Worm (Caenorhabditis elegans) whole organism, L4 larva: ENCODE data around the gene srz-11.

Experiments used
- D1046.2 ChIP-seq: fragments of 200-800 bp; sonication (Bioruptor generic); IDR thresholded peaks from 2 replicates; pipeline ENCODE4 v1.3.6; 2022; ENCODE audit warnings: missing genetic modification characterization, missing compliant biosample characterization
- F10B5.3 ChIP-seq: sonication (generic microtip); optimal IDR thresholded peaks from 2 replicates; lab custom pipeline; 2016; ENCODE audit warnings: mild to moderate bottlenecking, missing genetic modification characterization, missing compliant biosample characterization
- F26F4.8 ChIP-seq: fragments of 200-800 bp; sonication (Bioruptor generic); conservative IDR thresholded peaks from 2 replicates; pipeline ENCODE4 v1.3.6; 2022; ENCODE audit warnings: missing genetic modification characterization, missing compliant biosample characterization
- F37D6.2 ChIP-seq: sonication (generic microtip); optimal IDR thresholded peaks from 2 replicates; lab custom pipeline; 2016; ENCODE audit warnings: mild to moderate bottlenecking, missing genetic modification characterization, missing compliant biosample characterization
- F49E8.2 ChIP-seq: sonication (generic microtip); optimal IDR thresholded peaks from 2 replicates; lab custom pipeline; 2016; ENCODE audit warnings: missing compliant biosample characterization, mild to moderate bottlenecking, missing genetic modification characterization, borderline replicate concordance
- R02D3.7 ChIP-seq: fragments of 150-350 bp; sonication (generic microtip); optimal IDR thresholded peaks from 3 replicates; lab custom pipeline; 2014; ENCODE audit warnings: missing biosample characterization, missing genetic modification characterization
- T20F7.1 ChIP-seq: fragments of 200-800 bp; sonication (Bioruptor generic); optimal IDR thresholded peaks from 2 replicates; lab custom pipeline; 2018; ENCODE audit warnings: mild to moderate bottlenecking, missing genetic modification characterization, missing compliant biosample characterization
- arid-1 ChIP-seq: fragments of 200-800 bp; sonication (Bioruptor generic); conservative IDR thresholded peaks from 2 replicates; pipeline ENCODE4 v1.3.6; 2022; ENCODE audit warnings: missing genetic modification reagents, missing genetic modification characterization, missing compliant biosample characterization
- ceh-20 ChIP-seq: fragments of 200-800 bp; sonication (Bioruptor generic); IDR thresholded peaks from 2 replicates; pipeline ENCODE4 v1.3.6; 2022; ENCODE audit warnings: missing genetic modification reagents, missing genetic modification characterization, missing compliant biosample characterization
- ceh-44 ChIP-seq: fragments of 200-800 bp; sonication (Bioruptor generic); IDR thresholded peaks from 2 replicates; pipeline ENCODE4 v1.3.6; 2022; ENCODE audit warnings: missing genetic modification reagents, missing genetic modification characterization, missing compliant biosample characterization
- ceh-62 ChIP-seq: sonication (generic microtip); optimal IDR thresholded peaks from 2 replicates; lab custom pipeline; 2017; ENCODE audit warnings: missing biosample characterization, missing genetic modification characterization
- ctbp-1 ChIP-seq: fragments of 200-800 bp; sonication (Bioruptor generic); IDR thresholded peaks from 2 replicates; pipeline ENCODE4 v1.3.6; 2022; ENCODE audit warnings: missing genetic modification reagents, missing genetic modification characterization, missing compliant biosample characterization
- daf-16 ChIP-seq, 3 experiments: sonication (generic microtip); optimal IDR thresholded peaks; 2 replicates each; lab custom pipeline; 2016 to 2017; ENCODE audit warnings: missing genetic modification characterization in 3 of 3, missing genetic modification reagents in 3 of 3, mild to moderate bottlenecking in 2 of 3, missing compliant biosample characterization in 2 of 3, missing biosample characterization in 1 of 3, moderate library complexity in 1 of 3
- dmd-6 ChIP-seq: fragments of 200-800 bp; sonication (Bioruptor generic); IDR thresholded peaks from 2 replicates; pipeline ENCODE4 v1.3.6; 2022; ENCODE audit warnings: missing genetic modification reagents, missing genetic modification characterization, missing compliant biosample characterization
- dpl-1 ChIP-seq: fragments of 150-350 bp; optimal IDR thresholded peaks from 2 replicates; lab custom pipeline; 2014; ENCODE audit warnings: missing biosample characterization, missing genetic modification reagents, missing genetic modification characterization
- duxl-1 ChIP-seq: sonication (generic microtip); optimal IDR thresholded peaks from 2 replicates; lab custom pipeline; 2016; ENCODE audit warnings: mild to moderate bottlenecking, missing genetic modification characterization, moderate library complexity, missing compliant biosample characterization; ENCODE audit not compliant: poor library complexity
- egl-43 ChIP-seq: fragments of 200-800 bp; sonication (Bioruptor generic); IDR thresholded peaks from 2 replicates; pipeline ENCODE4 v1.3.6; 2022; ENCODE audit warnings: missing genetic modification reagents, missing genetic modification characterization, missing compliant biosample characterization
- hif-1 ChIP-seq, 2 experiments: sonication (generic microtip); optimal IDR thresholded peaks; 2 replicates each; lab custom pipeline; 2016 to 2017; ENCODE audit warnings: missing compliant biosample characterization in 2 of 2, missing genetic modification characterization in 2 of 2, missing genetic modification reagents in 2 of 2, missing genotype in 2 of 2, mild to moderate bottlenecking in 1 of 2
- hlh-11 ChIP-seq: fragments of 200-800 bp; sonication (Bioruptor generic); optimal IDR thresholded peaks from 2 replicates; lab custom pipeline; 2018; ENCODE audit warnings: mild to moderate bottlenecking, missing genetic modification characterization, missing compliant biosample characterization
- hlh-30 ChIP-seq: sonication (generic microtip); optimal IDR thresholded peaks from 2 replicates; lab custom pipeline; 2017; ENCODE audit warnings: antibody characterized with exemption, mild to moderate bottlenecking, missing genetic modification characterization, missing compliant biosample characterization; ENCODE audit not compliant: insufficient read depth
- lin-13 ChIP-seq: fragments of 150-350 bp; optimal IDR thresholded peaks from 2 replicates; lab custom pipeline; 2014; ENCODE audit warnings: missing biosample characterization, missing genetic modification reagents, missing genetic modification characterization
- lin-39 ChIP-seq: fragments of 150-350 bp; optimal IDR thresholded peaks from 2 replicates; lab custom pipeline; 2014; ENCODE audit warnings: missing biosample characterization, missing genetic modification reagents, missing genetic modification characterization
- madf-9 ChIP-seq: fragments of 200-800 bp; sonication (Bioruptor generic); conservative IDR thresholded peaks from 2 replicates; pipeline ENCODE4 v1.3.6; 2022; ENCODE audit warnings: missing genetic modification reagents, missing genetic modification characterization, missing compliant biosample characterization
- mdl-1 ChIP-seq, 2 experiments: fragments of 150-350 bp in 1 of 2; sonication (generic microtip) in 1 of 2; optimal IDR thresholded peaks; 2 replicates each; lab custom pipeline; 2014 to 2017; ENCODE audit warnings: missing biosample characterization in 2 of 2, missing genetic modification characterization in 2 of 2
- mdt-29 ChIP-seq: fragments of 200-800 bp; sonication (Bioruptor generic); IDR thresholded peaks from 2 replicates; pipeline ENCODE4 v1.3.6; 2022; ENCODE audit warnings: missing genetic modification reagents, missing genetic modification characterization, missing compliant biosample characterization
- mes-2 ChIP-seq: sonication (generic microtip); optimal IDR thresholded peaks from 2 replicates; lab custom pipeline; 2016; ENCODE audit warnings: missing genotype, mild to moderate bottlenecking, missing genetic modification characterization, missing compliant biosample characterization; ENCODE audit not compliant: poor library complexity, severe bottlenecking
- mxl-3 ChIP-seq: fragments of 200-800 bp; sonication (Bioruptor generic); optimal IDR thresholded peaks from 2 replicates; lab custom pipeline; 2018; ENCODE audit warnings: mild to moderate bottlenecking, missing genetic modification characterization, missing compliant biosample characterization
- nhr-237 ChIP-seq: sonication (generic microtip); optimal IDR thresholded peaks from 2 replicates; lab custom pipeline; 2017; ENCODE audit warnings: missing biosample characterization, missing genetic modification characterization
- nhr-77 ChIP-seq: fragments of 150-350 bp; optimal IDR thresholded peaks from 2 replicates; lab custom pipeline; 2014; ENCODE audit warnings: missing biosample characterization, missing genetic modification characterization
- php-3 ChIP-seq: fragments of 200-800 bp; sonication (Bioruptor generic); IDR thresholded peaks from 2 replicates; pipeline ENCODE4 v1.3.6; 2022; ENCODE audit warnings: missing genetic modification reagents, missing genetic modification characterization, missing compliant biosample characterization
- pqm-1 ChIP-seq: sonication (generic microtip); optimal IDR thresholded peaks from 2 replicates; lab custom pipeline; 2017; ENCODE audit warnings: missing biosample characterization, missing genetic modification characterization
- rbr-2 ChIP-seq: sonication (generic microtip); optimal IDR thresholded peaks from 2 replicates; lab custom pipeline; 2016; ENCODE audit warnings: missing genotype, missing genetic modification characterization, missing compliant biosample characterization
- saeg-2 ChIP-seq: fragments of 200-800 bp; sonication (Bioruptor generic); IDR thresholded peaks from 2 replicates; pipeline ENCODE4 v1.3.6; 2022; ENCODE audit warnings: missing genetic modification reagents, missing genetic modification characterization, missing compliant biosample characterization
- snpc-1.2 ChIP-seq: fragments of 200-800 bp; sonication (Bioruptor generic); IDR thresholded peaks from 2 replicates; pipeline ENCODE4 v1.3.6; 2022; ENCODE audit warnings: missing genetic modification reagents, missing genetic modification characterization, missing compliant biosample characterization
- unc-130 ChIP-seq: sonication (generic microtip); optimal IDR thresholded peaks from 2 replicates; lab custom pipeline; 2016; ENCODE audit warnings: missing genetic modification reagents, missing genetic modification characterization, missing compliant biosample characterization
- unc-39 ChIP-seq: sonication (generic microtip); optimal IDR thresholded peaks from 2 replicates; lab custom pipeline; 2017; ENCODE audit warnings: missing biosample characterization, missing genetic modification characterization
- unc-62 ChIP-seq, 3 experiments: fragments of 150-350 bp in 1 of 3; sonication (generic microtip); optimal IDR thresholded peaks in 2 of 3; peaks in 1 of 3; 1 replicate in 1 of 3; 2 replicates in 2 of 3; lab custom pipeline; 2014 to 2017; ENCODE audit warnings: missing biosample characterization in 3 of 3, missing genetic modification characterization in 3 of 3, missing genetic modification reagents in 3 of 3, missing genotype in 1 of 3
- zip-2 ChIP-seq: fragments of 150-350 bp; optimal IDR thresholded peaks from 2 replicates; lab custom pipeline; 2014; ENCODE audit warnings: missing biosample characterization, missing genetic modification characterization
- ztf-11 ChIP-seq: fragments of 150-350 bp; optimal IDR thresholded peaks from 2 replicates; lab custom pipeline; 2014; ENCODE audit warnings: missing biosample characterization, missing genetic modification characterization

srz-11 gene

DNA sequence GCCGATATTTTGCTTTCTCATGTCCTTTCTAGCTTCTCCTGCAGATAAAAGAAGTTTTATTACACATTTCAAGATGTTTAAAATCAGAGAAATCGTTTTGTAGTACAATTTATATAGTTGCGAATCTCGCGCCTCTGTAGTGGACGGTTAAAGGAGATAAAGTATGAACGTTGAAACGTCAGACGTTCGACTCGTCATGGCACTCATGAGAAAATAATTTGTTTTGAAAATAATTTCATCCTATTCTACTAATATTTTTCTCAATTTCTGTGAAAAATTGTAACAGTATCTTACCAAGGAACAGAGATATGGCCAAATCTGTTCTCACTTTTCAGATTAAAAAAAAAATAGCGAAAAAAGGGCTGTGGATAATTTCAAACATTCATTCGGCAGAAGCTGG lies 15.1 kb upstream of the srz-11 start, which contains the start of gene T09F5.20:
Gene T09F5.20, minus strand, starts transcription at position 101 of the 400 bp plus-strand sequence.
- TF ChIP-seq snpc-1.2 (GFP tag; lab: Robert Waterston, UW) (no peak), duxl-1 (tag; lab: Kevin White, UChicago) (no peak), dmd-6 (GFP tag; lab: Robert Waterston, UW) (no peak), mxl-3 (GFP tag; lab: Kevin White, UChicago) (no peak), lin-13 (GFP tag; lab: Kevin White, UChicago) (no peak), F49E8.2 (no peak), ceh-20 (GFP tag; lab: Robert Waterston, UW) (no peak), T20F7.1 (no peak), mdt-29 (no peak), hif-1 (tag; optimal IDR thresholded peaks at IDR 0.05; lab: Kevin White, UChicago) (no peak), arid-1 (GFP tag; lab: Robert Waterston, UW) (no peak), unc-130 (GFP tag; lab: Kevin White, UChicago) (no peak), F37D6.2 (tag; lab: Kevin White, UChicago) (no peak), ztf-11 (tag; lab: Kevin White, UChicago) (no peak), madf-9 (GFP tag; lab: Robert Waterston, UW) (no peak), rbr-2 (no peak), nhr-237 (no peak), ceh-44 (GFP tag; lab: Robert Waterston, UW) (no peak), php-3 (GFP tag; lab: Robert Waterston, UW) (no peak)

DNA sequence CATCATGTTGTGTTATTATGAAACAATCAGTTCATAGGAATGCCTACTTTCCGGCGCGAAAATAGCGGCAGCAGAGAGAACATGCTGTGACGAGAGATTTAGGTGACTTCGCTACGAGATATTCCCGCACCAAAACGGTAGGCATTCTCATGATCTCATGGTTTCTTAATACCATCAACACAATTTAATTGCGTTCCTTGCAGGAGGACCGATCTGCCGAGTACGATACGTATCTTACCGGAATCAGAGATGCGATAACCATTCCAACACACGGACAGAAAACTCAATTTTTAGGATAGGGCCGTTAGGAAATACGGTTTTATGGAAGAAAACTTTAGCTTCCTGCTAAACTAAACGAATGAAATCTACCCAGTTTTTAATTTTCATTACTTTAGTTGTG lies 14.1 kb upstream of the srz-11 start, which contains the start of gene T09F5.1:
Gene T09F5.1, plus strand, starts transcription at position 301 of the 400 bp plus-strand sequence.
- TF ChIP-seq unc-39 (tag; lab: Kevin White, UChicago), result no peak
- TF ChIP-seq zip-2, result no peak
- no peak for TF ChIP-seq unc-130 (GFP tag; lab: Kevin White, UChicago)
- TF ChIP-seq pqm-1 (tag; lab: Kevin White, UChicago), result no peak
- no peak for TF ChIP-seq D1046.2
- no peak for TF ChIP-seq hlh-30
- no peak for TF ChIP-seq dpl-1 (GFP tag; lab: Kevin White, UChicago)
- TF ChIP-seq saeg-2, result no peak
- no peak for TF ChIP-seq R02D3.7

DNA sequence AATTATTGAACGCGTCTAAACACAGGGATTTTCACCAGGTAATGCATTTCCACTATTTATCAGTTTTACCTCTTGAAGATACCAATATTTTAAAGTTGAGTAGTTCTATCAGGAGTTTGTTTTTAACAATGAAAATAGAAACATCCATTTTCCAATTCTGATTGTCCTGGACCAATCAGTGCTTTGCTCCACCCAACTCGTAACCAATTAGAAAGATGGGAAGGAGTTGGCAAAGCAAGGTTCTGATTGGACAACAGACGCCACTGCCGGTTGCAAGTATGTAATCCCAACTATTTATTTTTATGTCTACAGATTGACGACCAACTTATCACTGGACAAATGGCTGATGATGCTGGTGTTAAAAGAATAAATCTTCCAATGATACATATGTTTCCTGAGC lies 12.7 kb upstream of the srz-11 start:
- TF ChIP-seq hlh-11 (tag; lab: Kevin White, UChicago) (no peak), F10B5.3 (tag; lab: Kevin White, UChicago) (no peak), lin-39 (no peak), unc-62 (GFP tag; optimal IDR thresholded peaks at IDR 0.05 in 1 of 2; lab: Kevin White, UChicago) (no peak), unc-62 (tag; optimal IDR thresholded peaks at IDR 0.05; lab: Kevin White, UChicago) (no peak), mdl-1 (tag; optimal IDR thresholded peaks at IDR 0.05; lab: Kevin White, UChicago) (no peak), ctbp-1 (GFP tag; lab: Robert Waterston, UW) (no peak), rbr-2 (no peak), mxl-3 (GFP tag; lab: Kevin White, UChicago) (no peak), snpc-1.2 (GFP tag; lab: Robert Waterston, UW) (no peak), daf-16 (GFP tag; optimal IDR thresholded peaks at IDR 0.05; lab: Kevin White, UChicago) (no peak), daf-16 (tag; optimal IDR thresholded peaks at IDR 0.05; lab: Kevin White, UChicago) (no peak), nhr-237 (no peak), ceh-62 (tag; lab: Kevin White, UChicago) (no peak)

DNA sequence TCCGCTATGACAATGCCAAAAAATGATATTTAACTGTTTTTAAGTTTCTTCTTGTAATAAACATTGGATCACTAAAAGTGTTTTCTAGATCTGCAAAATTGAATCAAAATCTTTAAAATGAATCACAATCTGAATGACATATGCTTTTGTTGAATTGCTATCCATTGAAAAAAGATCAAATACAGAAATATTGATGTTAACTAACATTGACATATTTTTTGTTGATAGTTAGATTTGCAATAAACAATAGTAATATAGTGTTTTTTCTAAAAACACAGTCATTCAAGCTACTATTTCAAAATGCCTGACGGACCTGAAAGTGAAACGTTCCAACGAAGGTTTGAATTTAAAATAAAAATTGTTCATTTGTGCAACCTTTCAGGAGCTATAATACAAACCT lies 12.2 kb upstream of the srz-11 start, which contains the start of gene T09F5.2:
Gene T09F5.2, plus strand, starts transcription at position 301 of the 400 bp plus-strand sequence.
- TF ChIP-seq egl-43 (GFP tag; lab: Robert Waterston, UW), result no peak
- no peak for TF ChIP-seq nhr-77
- no peak for TF ChIP-seq F26F4.8 (GFP tag; lab: Robert Waterston, UW)
- no peak for TF ChIP-seq mes-2 (tag; lab: Kevin White, UChicago)
- TF ChIP-seq, all 104 proteins: peak for 0
